Worm (Caenorhabditis elegans) whole organism, late embryonic: ENCODE data around the gene col-68.
"Not testable (repeated sequence)": the region's sequence is repeated elsewhere in the genome, so short reads cannot be mapped to it uniquely, and the experiment has no call there.

ENCODE experiments used
- C08G9.2 ChIP-seq: sonication (generic microtip); optimal IDR thresholded peaks from 2 replicates; lab custom pipeline; 2016; ENCODE audit warnings: mild to moderate bottlenecking, missing genetic modification characterization, moderate library complexity, missing compliant biosample characterization
- C38D4.7 ChIP-seq: fragments of 200-800 bp; sonication (Bioruptor generic); optimal IDR thresholded peaks from 2 replicates; lab custom pipeline; 2018; ENCODE audit warnings: mild to moderate bottlenecking, missing genetic modification characterization, moderate library complexity, missing compliant biosample characterization
- ama-1 ChIP-seq: fragments of 150-350 bp; optimal IDR thresholded peaks from 2 replicates; lab custom pipeline; 2014
- ceh-2 ChIP-seq: sonication (generic microtip); optimal IDR thresholded peaks from 2 replicates; lab custom pipeline; 2016; ENCODE audit warnings: missing genotype, missing genetic modification characterization, missing compliant biosample characterization
- ceh-24 ChIP-seq: sonication (generic microtip); optimal IDR thresholded peaks from 2 replicates; lab custom pipeline; 2016; ENCODE audit warnings: mild to moderate bottlenecking, missing genetic modification characterization, missing compliant biosample characterization
- ceh-45 ChIP-seq: fragments of 200-800 bp; sonication (Bioruptor generic); IDR thresholded peaks from 2 replicates; pipeline ENCODE4 v1.3.6; 2022; ENCODE audit warnings: missing genetic modification reagents, missing genetic modification characterization, missing compliant biosample characterization
- ceh-48 ChIP-seq: sonication (generic microtip); optimal IDR thresholded peaks from 2 replicates; lab custom pipeline; 2016; ENCODE audit warnings: missing genetic modification characterization, inconsistent platforms, missing compliant biosample characterization
- ceh-9 ChIP-seq: sonication (generic microtip); optimal IDR thresholded peaks from 2 replicates; lab custom pipeline; 2016; ENCODE audit warnings: mild to moderate bottlenecking, missing genetic modification characterization, inconsistent platforms, missing compliant biosample characterization
- dmd-4 ChIP-seq: sonication (generic microtip); optimal IDR thresholded peaks from 2 replicates; lab custom pipeline; 2016; ENCODE audit warnings: borderline replicate concordance, missing genetic modification characterization, missing compliant biosample characterization
- elt-4 ChIP-seq: sonication (generic microtip); optimal IDR thresholded peaks from 2 replicates; lab custom pipeline; 2016; ENCODE audit warnings: missing genetic modification characterization, missing compliant biosample characterization
- eyg-1 ChIP-seq: sonication (generic microtip); optimal IDR thresholded peaks from 2 replicates; lab custom pipeline; 2016; ENCODE audit warnings: missing genotype, missing genetic modification characterization, missing compliant biosample characterization
- fax-1 ChIP-seq: sonication (generic microtip); optimal IDR thresholded peaks from 2 replicates; lab custom pipeline; 2016; ENCODE audit warnings: missing genotype, missing genetic modification characterization, missing compliant biosample characterization
- fkh-10 ChIP-seq: fragments of 150-350 bp; optimal IDR thresholded peaks from 2 replicates; lab custom pipeline; 2014; ENCODE audit warnings: missing biosample characterization, missing genetic modification reagents, missing genetic modification characterization
- gmeb-2 ChIP-seq: sonication (generic microtip); optimal IDR thresholded peaks from 2 replicates; lab custom pipeline; 2016; ENCODE audit warnings: missing genetic modification characterization, inconsistent platforms, missing compliant biosample characterization
- hlh-15 ChIP-seq: sonication (generic microtip); optimal IDR thresholded peaks from 2 replicates; lab custom pipeline; 2016; ENCODE audit warnings: missing genetic modification characterization, missing compliant biosample characterization
- hlh-30 ChIP-seq: sonication (generic microtip); optimal IDR thresholded peaks from 2 replicates; lab custom pipeline; 2017; ENCODE audit warnings: antibody characterized with exemption, missing genetic modification characterization, missing compliant biosample characterization; ENCODE audit not compliant: insufficient read depth
- hlh-6 ChIP-seq: sonication (generic microtip); optimal IDR thresholded peaks from 2 replicates; lab custom pipeline; 2016; ENCODE audit warnings: missing genotype, missing genetic modification characterization, missing compliant biosample characterization
- lim-6 ChIP-seq: sonication (generic microtip); optimal IDR thresholded peaks from 2 replicates; lab custom pipeline; 2016; ENCODE audit warnings: missing genetic modification characterization, missing compliant biosample characterization
- lin-11 ChIP-seq: fragments of 200-800 bp; sonication (Bioruptor generic); optimal IDR thresholded peaks from 2 replicates; lab custom pipeline; 2018; ENCODE audit warnings: mild to moderate bottlenecking, missing genetic modification characterization, missing compliant biosample characterization
- madf-2 ChIP-seq: sonication (generic microtip); optimal IDR thresholded peaks from 2 replicates; lab custom pipeline; 2017; ENCODE audit warnings: missing genetic modification characterization, missing compliant biosample characterization
- mec-3 ChIP-seq: sonication (generic microtip); optimal IDR thresholded peaks from 2 replicates; lab custom pipeline; 2016; ENCODE audit warnings: borderline replicate concordance, missing genetic modification characterization, missing compliant biosample characterization
- npax-4 ChIP-seq: sonication (generic microtip); optimal IDR thresholded peaks from 2 replicates; lab custom pipeline; 2016; ENCODE audit warnings: missing genetic modification characterization, missing compliant biosample characterization
- pag-3 ChIP-seq: sonication (generic microtip); optimal IDR thresholded peaks from 2 replicates; lab custom pipeline; 2016; ENCODE audit warnings: missing compliant biosample characterization, missing genetic modification characterization, borderline replicate concordance
- pat-9 ChIP-seq: fragments of 200-800 bp; sonication (Bioruptor generic); optimal IDR thresholded peaks from 2 replicates; lab custom pipeline; 2018; ENCODE audit warnings: mild to moderate bottlenecking, missing genetic modification characterization, moderate library complexity, missing compliant biosample characterization
- pax-1 ChIP-seq: fragments of 150-350 bp; optimal IDR thresholded peaks from 2 replicates; lab custom pipeline; 2014; ENCODE audit warnings: missing biosample characterization, missing genetic modification characterization
- pha-2 ChIP-seq: sonication (generic microtip); optimal IDR thresholded peaks from 2 replicates; lab custom pipeline; 2017; ENCODE audit warnings: mild to moderate bottlenecking, missing genetic modification characterization, missing compliant biosample characterization
- pha-4 ChIP-seq: fragments of 150-350 bp; optimal IDR thresholded peaks from 2 replicates; lab custom pipeline; 2018; ENCODE audit warnings: missing biosample characterization, missing genetic modification reagents, missing genetic modification characterization
- pqm-1 ChIP-seq: sonication (generic microtip); optimal IDR thresholded peaks from 2 replicates; lab custom pipeline; 2016; ENCODE audit warnings: missing genetic modification characterization, missing compliant biosample characterization
- pros-1 ChIP-seq: fragments of 150-350 bp; optimal IDR thresholded peaks from 2 replicates; lab custom pipeline; 2014; ENCODE audit warnings: missing biosample characterization, missing genetic modification reagents, missing genetic modification characterization
- rnt-1 ChIP-seq: sonication (generic microtip); optimal IDR thresholded peaks from 2 replicates; lab custom pipeline; 2016; ENCODE audit warnings: missing genetic modification characterization, missing compliant biosample characterization
- sdc-2 ChIP-seq: sonication (generic microtip); optimal IDR thresholded peaks from 2 replicates; lab custom pipeline; 2016; ENCODE audit warnings: missing genotype, missing genetic modification characterization, missing compliant biosample characterization
- sox-2 ChIP-seq: fragments of 200-800 bp; sonication (Bioruptor generic); IDR thresholded peaks from 2 replicates; pipeline ENCODE4 v1.3.6; 2022; ENCODE audit warnings: missing genetic modification reagents, missing genetic modification characterization, missing compliant biosample characterization
- sox-4 ChIP-seq: sonication (generic microtip); optimal IDR thresholded peaks from 2 replicates; lab custom pipeline; 2017; ENCODE audit warnings: mild to moderate bottlenecking, missing genetic modification characterization, inconsistent platforms, missing compliant biosample characterization
- syd-9 ChIP-seq: sonication (generic microtip); optimal IDR thresholded peaks from 2 replicates; lab custom pipeline; 2016; ENCODE audit warnings: mild to moderate bottlenecking, missing genetic modification characterization, moderate library complexity, missing compliant biosample characterization
- tbx-2 ChIP-seq: sonication (generic microtip); optimal IDR thresholded peaks from 2 replicates; lab custom pipeline; 2016; ENCODE audit warnings: missing genetic modification characterization, missing compliant biosample characterization
- tbx-7 ChIP-seq: sonication (generic microtip); optimal IDR thresholded peaks from 2 replicates; lab custom pipeline; 2016; ENCODE audit warnings: missing genotype, missing genetic modification characterization, missing compliant biosample characterization
- unc-42 ChIP-seq: sonication (generic microtip); optimal IDR thresholded peaks from 2 replicates; lab custom pipeline; 2016; ENCODE audit warnings: missing genotype, missing genetic modification characterization, missing compliant biosample characterization
- zip-5 ChIP-seq: sonication (generic microtip); optimal IDR thresholded peaks from 2 replicates; lab custom pipeline; 2016; ENCODE audit warnings: missing genetic modification characterization, missing compliant biosample characterization

Gene col-68

DNA sequence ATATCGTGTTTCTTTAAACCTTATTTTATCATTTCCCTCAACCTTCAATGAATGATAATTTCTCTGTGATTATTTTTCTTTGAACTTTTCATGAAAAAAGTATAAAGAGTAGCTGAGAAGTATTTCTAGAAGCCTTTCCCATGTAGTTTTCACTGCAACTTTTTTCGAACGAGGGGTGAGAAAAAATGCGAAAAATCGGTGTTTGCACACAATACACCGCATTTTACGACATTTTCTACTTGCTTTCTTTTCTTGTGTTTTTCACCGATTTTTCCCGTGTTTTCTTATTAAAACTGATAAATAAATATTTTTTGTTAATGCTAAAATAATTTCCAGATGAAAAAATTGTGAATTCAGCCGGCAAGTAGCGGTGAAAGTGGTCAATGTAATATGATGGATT, 5.4 kb upstream of the col-68 start, which contains the start of gene C50D2.10:
Gene C50D2.10 (plus strand): TSS at position 245 of the 400 bp plus-strand sequence.
- TF ChIP-seq eyg-1, hlh-6, tbx-2 (tag; lab: Kevin White, UChicago): not testable (repeated sequence)

DNA sequence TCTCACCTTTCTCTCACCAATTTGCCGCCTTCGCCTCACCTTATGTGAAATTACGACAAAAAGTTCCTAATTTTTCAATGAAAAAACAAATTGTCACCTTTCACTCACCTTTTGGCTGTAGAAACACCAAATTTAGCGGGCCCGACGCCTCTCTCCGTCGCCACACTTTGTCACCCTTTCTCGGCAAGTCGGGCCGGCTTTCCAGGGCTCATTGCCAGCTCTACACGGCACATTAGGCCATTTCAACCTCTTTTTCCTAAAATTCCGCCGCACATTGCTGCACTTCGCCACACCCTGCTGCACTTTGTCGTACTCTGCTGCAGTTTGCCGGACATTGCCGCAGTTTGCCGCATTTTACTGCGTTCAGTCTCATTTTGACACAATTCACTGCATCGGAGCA, 3.2 kb upstream of the col-68 start:
- TF ChIP-seq rnt-1: no peak
- TF ChIP-seq lin-11 (tag; lab: Kevin White, UChicago): no peak
- no peak for TF ChIP-seq pag-3 (tag; lab: Kevin White, UChicago)
- TF ChIP-seq C08G9.2 (tag; lab: Kevin White, UChicago): no peak
- TF ChIP-seq elt-4 (tag; lab: Kevin White, UChicago): no peak
- TF ChIP-seq gmeb-2 (tag; lab: Kevin White, UChicago): no peak

DNA sequence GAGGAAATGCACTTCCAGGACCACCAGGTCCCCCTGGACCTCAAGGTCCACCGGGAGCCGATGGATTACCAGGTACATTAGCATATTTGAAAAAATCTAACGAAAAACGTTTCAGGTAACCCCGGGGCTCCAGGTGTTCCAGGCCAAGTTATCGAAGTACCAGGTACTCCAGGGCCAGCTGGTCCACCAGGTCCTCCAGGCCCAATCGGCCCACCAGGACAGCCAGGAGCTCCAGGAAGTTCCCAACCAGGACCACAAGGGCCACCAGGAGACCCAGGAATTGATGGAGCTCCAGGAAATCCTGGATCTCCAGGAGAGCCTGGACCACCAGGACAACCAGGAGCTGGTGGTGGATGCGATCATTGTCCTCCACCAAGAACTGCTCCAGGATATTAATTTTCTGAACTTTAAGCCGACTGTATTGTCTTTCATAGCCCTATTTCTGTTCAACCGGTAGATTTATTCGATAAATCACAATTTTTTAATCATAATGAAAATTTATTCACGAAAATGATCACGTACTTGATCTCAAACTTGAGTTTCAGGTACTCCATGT, 1.1 kb downstream of the col-68 start:
- TF ChIP-seq ceh-9 (no peak), pax-1 (tag; lab: Kevin White, UChicago) (no peak), pha-2 (tag; lab: Kevin White, UChicago) (no peak), sox-2 (GFP tag; lab: Robert Waterston, UW) (no peak)

DNA sequence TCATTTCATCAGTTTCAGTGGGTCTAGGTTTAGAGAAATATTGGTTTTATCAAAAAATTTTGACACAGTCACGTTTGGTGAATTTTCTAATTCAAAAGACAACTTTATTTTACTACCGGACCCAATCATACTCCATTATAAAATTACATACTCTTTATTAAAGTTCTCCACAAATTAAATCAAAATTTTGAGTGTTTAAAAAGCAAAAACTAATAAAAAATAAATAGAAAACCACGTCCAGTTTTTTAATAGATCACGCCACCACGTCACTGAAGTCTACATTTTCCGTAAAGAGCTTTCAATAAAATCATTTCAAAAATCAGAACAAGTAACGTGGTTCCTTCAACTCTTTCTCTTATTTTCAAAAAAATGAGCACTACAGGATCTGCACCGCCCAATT, 1.6 kb downstream of the col-68 start, which contains the start of gene txt-1:
Gene txt-1 (plus strand): TSS at position 301 of the 400 bp plus-strand sequence.
- TF ChIP-seq tbx-7: no peak
- TF ChIP-seq tbx-2 (tag; lab: Kevin White, UChicago): no peak
- no peak for TF ChIP-seq dmd-4 (tag; lab: Kevin White, UChicago)
- TF ChIP-seq pat-9 (tag; lab: Kevin White, UChicago): no peak
- TF ChIP-seq ceh-24 (tag; lab: Kevin White, UChicago): no peak
- TF ChIP-seq ceh-45 (GFP tag; lab: Robert Waterston, UW): no peak

DNA sequence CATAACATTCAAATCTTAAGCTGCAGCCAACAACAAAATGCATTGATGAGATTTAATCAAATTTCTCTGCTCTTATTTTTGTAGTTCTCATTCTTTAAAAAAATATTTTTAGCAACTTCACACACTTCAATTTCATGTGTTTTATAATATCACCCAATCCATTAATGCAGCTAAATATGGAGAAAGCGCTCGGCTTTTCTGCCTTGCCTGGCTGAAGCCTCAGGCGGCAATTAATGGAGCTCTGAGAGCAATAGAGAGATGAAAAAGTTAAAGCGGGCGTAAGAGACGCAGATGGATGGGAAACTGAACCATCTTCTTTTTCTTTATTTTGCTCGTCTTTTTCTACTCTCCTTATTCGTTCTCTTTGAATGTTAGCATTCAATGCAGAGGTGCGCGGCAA, 3.4 kb downstream of the col-68 start:
- TF ChIP-seq zip-5 (tag; lab: Kevin White, UChicago) (no peak), unc-42 (tag; lab: Kevin White, UChicago) (peak; percentile 54)
- TF ChIP-seq, all 69 proteins: peak for 1

DNA sequence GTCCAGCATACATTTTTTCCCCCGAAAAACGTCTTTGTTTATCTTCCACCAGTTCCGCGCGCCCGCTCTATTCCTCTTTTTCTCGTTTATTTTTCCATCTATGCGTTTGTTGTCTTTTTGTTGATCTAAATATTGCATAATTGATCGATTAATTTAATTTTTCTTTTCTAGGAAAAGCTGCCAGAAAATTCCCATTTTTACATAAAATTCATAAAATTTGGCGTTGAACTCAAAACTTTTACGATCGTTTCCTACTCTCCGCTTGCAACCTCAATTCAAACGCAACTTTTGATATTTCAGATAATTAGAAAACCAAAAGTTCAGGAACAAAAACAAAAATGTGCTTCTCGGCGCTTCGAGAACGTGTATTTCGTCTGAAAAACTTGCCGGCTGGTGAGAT, 4.5 kb downstream of the col-68 start, which contains the start of gene C50D2.2:
Gene C50D2.2 (plus strand): TSS at position 301 of the 400 bp plus-strand sequence.
- TF ChIP-seq pha-4 (tag; lab: Kevin White, UChicago) (no peak), lim-6 (tag; lab: Kevin White, UChicago) (no peak), sdc-2 (tag; lab: Kevin White, UChicago) (no peak), fax-1 (tag; lab: Kevin White, UChicago) (no peak), hlh-15 (tag; lab: Kevin White, UChicago) (no peak), ceh-2 (tag; lab: Kevin White, UChicago) (no peak)

DNA sequence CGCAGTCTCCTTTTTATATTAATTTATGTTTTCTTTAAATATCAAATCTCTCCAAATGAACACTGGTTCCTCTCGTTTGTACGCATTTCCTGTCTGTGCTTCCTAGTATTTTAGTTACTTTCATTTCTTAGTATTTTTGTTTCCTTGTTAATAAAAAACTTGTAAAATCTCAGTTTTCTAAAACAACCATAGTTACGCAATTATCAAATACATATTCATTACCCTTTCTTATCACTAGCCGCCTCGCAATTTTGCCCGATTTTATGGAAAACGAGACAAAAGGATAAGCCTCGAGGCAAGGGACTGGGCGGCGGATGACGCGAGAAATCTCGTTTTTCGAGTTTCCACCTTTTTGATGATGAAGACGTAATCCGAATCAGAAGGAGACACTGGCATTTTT, 6.9 kb downstream of the col-68 start, which contains the start of gene C50D2.1:
Gene C50D2.1 (plus strand): TSS at position 301 of the 400 bp plus-strand sequence.
- no peak for TF ChIP-seq madf-2
- TF ChIP-seq fkh-10: no peak
- no peak for TF ChIP-seq ceh-9
- no peak for TF ChIP-seq pqm-1 (tag; lab: Kevin White, UChicago)
- TF ChIP-seq ceh-48 (tag; lab: Kevin White, UChicago): no peak
- no peak for TF ChIP-seq ama-1 (lab: Kevin White, UChicago)
- no peak for TF ChIP-seq hlh-30
- TF ChIP-seq pros-1 (tag; lab: Kevin White, UChicago): no peak
- no peak for TF ChIP-seq mec-3
- no peak for TF ChIP-seq sox-4
- TF ChIP-seq tbx-7: no peak
- no peak for TF ChIP-seq npax-4 (tag; lab: Kevin White, UChicago)
- TF ChIP-seq C38D4.7: no peak
- TF ChIP-seq C08G9.2 (tag; lab: Kevin White, UChicago): no peak
- no peak for TF ChIP-seq pha-4 (tag; lab: Kevin White, UChicago)
- no peak for TF ChIP-seq lin-11 (tag; lab: Kevin White, UChicago)
- TF ChIP-seq syd-9 (tag; lab: Kevin White, UChicago): no peak
